Fruit fly (Drosophila melanogaster) whole organism, prepupa: ENCODE data around the gene CG14803.

Experiments used
- CG10631 ChIP-seq: fragments of 200-800 bp; sonication (Bioruptor generic); optimal IDR thresholded peaks from 2 replicates; lab custom pipeline; 2016; ENCODE audit warnings: missing biosample characterization, missing genetic modification characterization
- CG11294 ChIP-seq: fragments of 200-800 bp; sonication (Bioruptor generic); IDR thresholded peaks from 2 replicates; pipeline ENCODE4 v1.3.6; 2022; ENCODE audit warnings: missing biosample characterization, missing genetic modification characterization
- CG11902 ChIP-seq: fragments of 200-800 bp; sonication (Bioruptor generic); optimal IDR thresholded peaks from 3 replicates; lab custom pipeline; 2016; ENCODE audit warnings: missing biosample characterization, missing genetic modification characterization
- CG15336 ChIP-seq: fragments of 200-800 bp; sonication (Bioruptor generic); IDR thresholded peaks from 2 replicates; pipeline ENCODE4 v1.3.6; 2022; ENCODE audit warnings: missing biosample characterization, missing genetic modification characterization
- CG1621 ChIP-seq: fragments of 200-800 bp; sonication (Bioruptor generic); optimal IDR thresholded peaks from 3 replicates; lab custom pipeline; 2018; ENCODE audit warnings: missing biosample characterization, mild to moderate bottlenecking, missing genetic modification characterization
- CG3032 ChIP-seq: fragments of 200-800 bp; optimal IDR thresholded peaks from 2 replicates; lab custom pipeline; 2019; ENCODE audit warnings: missing biosample characterization, mild to moderate bottlenecking, missing genetic modification characterization, moderate library complexity
- CG31627 ChIP-seq: fragments of 200-800 bp; sonication (Bioruptor generic); optimal IDR thresholded peaks from 3 replicates; lab custom pipeline; 2016; ENCODE audit warnings: missing biosample characterization, missing genetic modification characterization
- CG32006 ChIP-seq: fragments of 200-800 bp; sonication (Bioruptor generic); optimal IDR thresholded peaks from 3 replicates; lab custom pipeline; 2017; ENCODE audit warnings: missing biosample characterization, mild to moderate bottlenecking, missing genetic modification characterization
- CG3919 ChIP-seq: fragments of 200-800 bp; sonication (Bioruptor generic); optimal IDR thresholded peaks from 3 replicates; lab custom pipeline; 2016; ENCODE audit warnings: missing biosample characterization, missing genetic modification characterization
- CG4318 ChIP-seq: fragments of 200-800 bp; sonication (Bioruptor generic); optimal IDR thresholded peaks from 3 replicates; lab custom pipeline; 2017; ENCODE audit warnings: missing biosample characterization, mild to moderate bottlenecking, missing genetic modification characterization
- CG6792 ChIP-seq: fragments of 200-800 bp; sonication (Bioruptor generic); optimal IDR thresholded peaks from 3 replicates; lab custom pipeline; 2016; ENCODE audit warnings: missing biosample characterization, missing genetic modification characterization
- CG6854 ChIP-seq: fragments of 200-800 bp; sonication (Bioruptor generic); optimal IDR thresholded peaks from 2 replicates; lab custom pipeline; 2017; ENCODE audit warnings: missing biosample characterization, mild to moderate bottlenecking, missing genetic modification characterization
- CG8119 ChIP-seq: fragments of 200-800 bp; sonication (Bioruptor generic); IDR thresholded peaks from 3 replicates; pipeline ENCODE4 v1.3.6; 2022; ENCODE audit warnings: missing biosample characterization, missing genetic modification characterization
- CG8319 ChIP-seq: fragments of 200-800 bp; sonication (Bioruptor generic); optimal IDR thresholded peaks from 3 replicates; lab custom pipeline; 2016; ENCODE audit warnings: missing biosample characterization, missing genetic modification characterization
- CG8632 ChIP-seq: fragments of 200-800 bp; sonication (Bioruptor generic); optimal IDR thresholded peaks from 3 replicates; lab custom pipeline; 2016; ENCODE audit warnings: missing biosample characterization, missing genetic modification characterization
- Eip75B ChIP-seq: fragments of 200-800 bp; sonication (Bioruptor generic); optimal IDR thresholded peaks from 3 replicates; lab custom pipeline; 2016; ENCODE audit warnings: missing biosample characterization, missing genetic modification characterization
- Eip93F ChIP-seq: fragments of 200-800 bp; sonication (Bioruptor generic); optimal IDR thresholded peaks from 2 replicates; lab custom pipeline; 2016; ENCODE audit warnings: missing biosample characterization, mild to moderate bottlenecking, missing genetic modification characterization
- Ets21C ChIP-seq: fragments of 200-800 bp; sonication (Bioruptor generic); optimal IDR thresholded peaks from 3 replicates; lab custom pipeline; 2016; ENCODE audit warnings: missing biosample characterization, missing genetic modification characterization
- Ets96B ChIP-seq: fragments of 200-800 bp; optimal IDR thresholded peaks from 2 replicates; lab custom pipeline; 2019; ENCODE audit warnings: missing biosample characterization, mild to moderate bottlenecking, missing genetic modification characterization, moderate library complexity
- Gug ChIP-seq: fragments of 200-800 bp; sonication (Bioruptor generic); IDR thresholded peaks from 2 replicates; pipeline ENCODE4 v1.3.6; 2022; ENCODE audit warnings: missing biosample characterization, missing genetic modification characterization
- Hr38 ChIP-seq: sonication (Bioruptor generic); optimal IDR thresholded peaks from 2 replicates; lab custom pipeline; 2016; ENCODE audit warnings: missing biosample characterization, missing genetic modification characterization
- Hr39 ChIP-seq: fragments of 200-800 bp; sonication (Bioruptor generic); optimal IDR thresholded peaks from 2 replicates; lab custom pipeline; 2016; ENCODE audit warnings: missing biosample characterization, missing genetic modification characterization
- Hr4 ChIP-seq: fragments of 200-800 bp; sonication (Bioruptor generic); optimal IDR thresholded peaks from 3 replicates; lab custom pipeline; 2016; ENCODE audit warnings: missing biosample characterization, missing genetic modification characterization
- Lpt ChIP-seq: fragments of 200-800 bp; sonication (Bioruptor generic); optimal IDR thresholded peaks from 3 replicates; lab custom pipeline; 2016; ENCODE audit warnings: missing biosample characterization, missing genetic modification characterization
- Met ChIP-seq: fragments of 200-800 bp; sonication (Bioruptor generic); optimal IDR thresholded peaks from 3 replicates; lab custom pipeline; 2016; ENCODE audit warnings: missing biosample characterization, missing genetic modification characterization
- OdsH ChIP-seq: fragments of 200-800 bp; sonication (Bioruptor generic); optimal IDR thresholded peaks from 3 replicates; lab custom pipeline; 2016; ENCODE audit warnings: missing biosample characterization, missing genetic modification characterization
- Sox102F ChIP-seq: fragments of 200-800 bp; sonication (Bioruptor generic); optimal IDR thresholded peaks from 2 replicates; lab custom pipeline; 2016; ENCODE audit warnings: missing biosample characterization, mild to moderate bottlenecking, missing genetic modification characterization
- Sox15 ChIP-seq: fragments of 200-800 bp; sonication (Bioruptor generic); optimal IDR thresholded peaks from 3 replicates; lab custom pipeline; 2016; ENCODE audit warnings: missing biosample characterization, missing genetic modification characterization
- achi ChIP-seq: fragments of 200-800 bp; sonication (Bioruptor generic); optimal IDR thresholded peaks from 3 replicates; lab custom pipeline; 2016; ENCODE audit warnings: missing biosample characterization, missing genetic modification characterization
- acj6 ChIP-seq: fragments of 200-800 bp; sonication (Bioruptor generic); optimal IDR thresholded peaks from 3 replicates; lab custom pipeline; 2016; ENCODE audit warnings: missing biosample characterization, missing genetic modification characterization
- cyc ChIP-seq: fragments of 200-800 bp; sonication (Bioruptor generic); optimal IDR thresholded peaks from 3 replicates; lab custom pipeline; 2016; ENCODE audit warnings: missing biosample characterization, missing genetic modification characterization
- dsx ChIP-seq: fragments of 200-800 bp; optimal IDR thresholded peaks from 3 replicates; lab custom pipeline; 2019; ENCODE audit warnings: missing biosample characterization, mild to moderate bottlenecking, missing genetic modification characterization, moderate library complexity; ENCODE audit not compliant: poor library complexity, severe bottlenecking
- eg ChIP-seq: fragments of 200-800 bp; sonication (Bioruptor generic); IDR thresholded peaks from 3 replicates; pipeline ENCODE4 v1.3.6; 2022; ENCODE audit warnings: missing biosample characterization, missing genetic modification characterization
- esn ChIP-seq: fragments of 200-800 bp; sonication (Bioruptor generic); optimal IDR thresholded peaks from 2 replicates; lab custom pipeline; 2016; ENCODE audit warnings: missing biosample characterization, mild to moderate bottlenecking, missing genetic modification characterization, moderate library complexity
- fd59A ChIP-seq: fragments of 200-800 bp; sonication (Bioruptor generic); optimal IDR thresholded peaks from 2 replicates; lab custom pipeline; 2017; ENCODE audit warnings: missing biosample characterization, mild to moderate bottlenecking, missing genetic modification characterization, missing genetic modification reagents
- fd85E ChIP-seq: fragments of 200-800 bp; sonication (Bioruptor generic); optimal IDR thresholded peaks from 3 replicates; lab custom pipeline; 2016; ENCODE audit warnings: missing biosample characterization, missing genetic modification characterization
- fkh ChIP-seq: fragments of 200-800 bp; sonication (Bioruptor generic); optimal IDR thresholded peaks from 3 replicates; lab custom pipeline; 2017; ENCODE audit warnings: missing biosample characterization, mild to moderate bottlenecking, missing genetic modification characterization, moderate library complexity
- lz ChIP-seq: fragments of 200-800 bp; sonication (Bioruptor generic); optimal IDR thresholded peaks from 3 replicates; lab custom pipeline; 2016; ENCODE audit warnings: missing biosample characterization, missing genetic modification characterization
- pdm3 ChIP-seq: fragments of 200-800 bp; sonication (Bioruptor generic); optimal IDR thresholded peaks from 3 replicates; lab custom pipeline; 2016; ENCODE audit warnings: missing biosample characterization, missing genetic modification characterization
- spab ChIP-seq: fragments of 200-800 bp; sonication (Bioruptor generic); optimal IDR thresholded peaks from 2 replicates; lab custom pipeline; 2017; ENCODE audit warnings: missing biosample characterization, mild to moderate bottlenecking, missing genetic modification characterization, missing genetic modification reagents
- ss ChIP-seq, 2 experiments: fragments of 200-800 bp; sonication (Bioruptor generic); optimal IDR thresholded peaks; 2 replicates in 1 of 2; 3 replicates in 1 of 2; lab custom pipeline; 2017 to 2018; ENCODE audit warnings: mild to moderate bottlenecking in 2 of 2, missing biosample characterization in 2 of 2, missing genetic modification characterization in 2 of 2, moderate library complexity in 1 of 2
- svp ChIP-seq: fragments of 200-800 bp; sonication (Bioruptor generic); peaks from one replicate; lab custom pipeline; 2016; ENCODE audit warnings: missing biosample characterization, missing genetic modification characterization
- topi ChIP-seq: fragments of 200-800 bp; sonication (Bioruptor generic); optimal IDR thresholded peaks from 3 replicates; lab custom pipeline; 2016; ENCODE audit warnings: missing biosample characterization, missing genetic modification characterization
- vri ChIP-seq: fragments of 200-800 bp; sonication (Bioruptor generic); optimal IDR thresholded peaks from 3 replicates; lab custom pipeline; 2016; ENCODE audit warnings: missing biosample characterization, mild to moderate bottlenecking, missing genetic modification characterization

Gene CG14803

DNA sequence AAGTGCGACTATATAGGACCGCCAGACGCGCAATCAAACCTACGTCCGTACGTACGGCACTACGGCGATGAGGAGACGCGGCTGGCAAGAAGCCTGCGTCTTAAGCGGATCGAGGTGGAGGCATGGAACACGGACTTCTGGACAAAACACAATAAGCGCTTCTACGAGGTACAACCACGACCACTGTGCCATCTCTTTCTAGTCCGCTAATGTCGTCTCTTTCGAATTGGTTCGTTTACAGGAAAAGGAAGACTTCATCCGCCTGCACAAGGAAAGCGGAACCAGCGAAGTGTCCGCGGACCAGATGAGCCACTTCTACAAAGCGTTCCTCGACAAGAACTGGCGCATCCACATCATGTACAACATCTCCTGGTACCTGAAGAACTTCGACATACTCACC is 12.1 kb downstream of the CG14803 start:
- TF ChIP-seq CG8319 (GFP tag; lab: Kevin White, UChicago) (no peak), dsx (GFP tag; lab: Kevin White, UChicago) (no peak), CG8119 (GFP tag; lab: Robert Waterston, UW) (no peak), fd59A (no peak), Eip75B (no peak), Hr39 (GFP tag; lab: Kevin White, UChicago) (no peak), CG6792 (GFP tag; lab: Kevin White, UChicago) (no peak), Ets21C (no peak), Met (GFP tag; lab: Kevin White, UChicago) (no peak)

DNA sequence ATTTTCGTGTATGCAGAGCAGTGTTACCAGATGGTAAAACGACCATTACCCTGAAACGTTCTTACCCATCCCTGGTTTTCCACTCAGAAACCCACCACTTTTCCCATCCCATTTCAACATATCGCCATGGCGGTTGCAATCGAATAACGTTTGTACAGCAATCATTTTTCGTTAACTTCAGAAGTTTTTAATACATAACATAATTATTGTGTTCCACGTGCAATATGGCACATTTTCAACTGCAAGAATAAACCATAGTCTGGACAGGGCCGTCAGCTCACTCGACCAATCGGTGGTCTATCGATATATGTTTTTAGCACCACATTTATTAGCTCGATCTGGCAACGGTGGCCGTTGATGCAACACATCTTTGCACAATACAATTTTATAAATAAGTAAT is 21.3 kb downstream of the CG14803 start, which contains the start of the genes trr and mRpL16:
trr (minus strand) TSS at position 25 of the 400 bp plus-strand sequence.
mRpL16 (plus strand) TSS at position 331 of the 400 bp plus-strand sequence.
- peak; percentile 36 for TF ChIP-seq CG31627 (GFP tag; lab: Kevin White, UChicago)
- TF ChIP-seq CG11294 (GFP tag; lab: Robert Waterston, UW), result no peak
- TF ChIP-seq CG4318, result no peak
- TF ChIP-seq lz (GFP tag; lab: Kevin White, UChicago), result peak; percentile 44
- TF ChIP-seq CG1621 (tag; lab: Kevin White, UChicago), result no peak
- no peak for TF ChIP-seq CG10631 (GFP tag; lab: Kevin White, UChicago)
- peak; percentile 44 for TF ChIP-seq esn (GFP tag; lab: Kevin White, UChicago)
- peak; percentile 54 for TF ChIP-seq CG3032 (tag; lab: Kevin White, UChicago)
- TF ChIP-seq svp (GFP tag; lab: Kevin White, UChicago), result no peak
- peak; percentile 39; the same call in 1 of the 3 replicates for TF ChIP-seq eg (GFP tag; lab: Robert Waterston, UW)

DNA sequence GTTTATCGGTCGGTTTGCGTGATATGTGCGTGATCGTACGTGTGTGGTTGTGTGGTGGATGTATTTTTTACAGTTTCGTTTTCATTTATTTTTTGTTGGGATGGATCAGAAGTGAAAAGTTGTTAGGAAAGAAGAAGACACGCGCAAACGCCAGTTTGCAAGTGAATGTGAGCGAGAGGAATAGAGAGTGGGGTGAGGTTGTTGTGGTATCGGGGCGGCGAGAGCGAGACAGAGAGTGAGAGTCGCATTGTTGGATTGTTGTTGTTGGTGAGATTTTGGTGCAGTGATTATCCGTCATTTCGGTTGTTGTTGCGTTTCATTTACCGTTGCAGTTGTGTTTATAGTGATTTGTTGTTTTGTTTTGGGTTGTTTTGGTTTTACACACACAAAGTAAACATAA is 24.9 kb downstream of the CG14803 start:
- no peak for TF ChIP-seq svp (GFP tag; lab: Kevin White, UChicago)
- no peak for TF ChIP-seq acj6 (GFP tag; lab: Kevin White, UChicago)
- no peak for TF ChIP-seq CG6792 (GFP tag; lab: Kevin White, UChicago)
- TF ChIP-seq achi (GFP tag; lab: Kevin White, UChicago), result no peak
- no peak for TF ChIP-seq CG10631 (GFP tag; lab: Kevin White, UChicago)
- TF ChIP-seq CG3919 (GFP tag; lab: Kevin White, UChicago), result no peak
- no peak for TF ChIP-seq CG8119 (GFP tag; lab: Robert Waterston, UW)
- no peak for TF ChIP-seq Ets96B (tag; lab: Kevin White, UChicago)
- no peak for TF ChIP-seq CG8319 (GFP tag; lab: Kevin White, UChicago)
- TF ChIP-seq esn (GFP tag; lab: Kevin White, UChicago), result no peak
- TF ChIP-seq CG32006 (GFP tag; lab: Kevin White, UChicago), result no peak
- no peak for TF ChIP-seq Sox15 (GFP tag; lab: Kevin White, UChicago)
- TF ChIP-seq spab (GFP tag; lab: Kevin White, UChicago), result no peak
- TF ChIP-seq Eip75B, result no peak
- no peak for TF ChIP-seq CG4318
- no peak for TF ChIP-seq eg (GFP tag; lab: Robert Waterston, UW)
- no peak for TF ChIP-seq cyc (GFP tag; lab: Kevin White, UChicago)
- TF ChIP-seq Gug (GFP tag; lab: Robert Waterston, UW), result no peak
- TF ChIP-seq, all 60 proteins: peak for 0

DNA sequence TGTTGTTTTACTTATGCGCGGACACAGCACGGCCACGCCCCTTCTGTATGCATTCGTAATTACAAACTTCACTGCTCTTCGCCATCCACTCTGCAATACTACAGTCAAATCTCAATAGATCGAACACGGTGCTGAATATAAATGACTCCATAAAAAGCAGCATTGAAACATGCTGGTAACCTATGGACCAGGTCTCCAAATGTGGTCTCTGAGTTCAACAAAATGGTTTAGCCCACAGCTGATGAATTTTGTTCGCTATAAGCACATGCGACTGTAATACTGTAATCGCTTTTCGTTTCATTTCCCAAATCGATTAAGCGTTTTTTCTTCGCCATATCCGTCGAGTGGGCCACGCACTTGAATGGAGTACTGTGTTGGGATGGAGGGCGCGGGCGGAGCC is 28.7 kb downstream of the CG14803 start:
- TF ChIP-seq fd59A (peak; percentile 34), CG11294 (GFP tag; lab: Robert Waterston, UW) (peak; percentile 21; the same call in 1 of the 2 replicates), Gug (GFP tag; lab: Robert Waterston, UW) (peak; percentile 59), OdsH (GFP tag; lab: Kevin White, UChicago) (no peak), fd85E (GFP tag; lab: Kevin White, UChicago) (no peak), topi (GFP tag; lab: Kevin White, UChicago) (peak; percentile 66), CG31627 (GFP tag; lab: Kevin White, UChicago) (peak; percentile 69), Eip75B (no peak), ss (GFP tag; optimal IDR thresholded peaks at IDR 0.05; lab: Kevin White, UChicago) (peak in 1 of 2 experiments; percentile 38), CG15336 (peak; percentile 50), cyc (GFP tag; lab: Kevin White, UChicago) (peak; percentile 71), fkh (no peak), Met (GFP tag; lab: Kevin White, UChicago) (no peak), CG6854 (no peak), Hr4 (GFP tag; lab: Kevin White, UChicago) (no peak), pdm3 (no peak), CG4318 (no peak), CG11902 (GFP tag; lab: Kevin White, UChicago) (no peak), vri (GFP tag; lab: Kevin White, UChicago) (no peak), svp (GFP tag; lab: Kevin White, UChicago) (peak; percentile 74), CG8632 (GFP tag; lab: Kevin White, UChicago) (no peak), Ets21C (no peak), CG3032 (tag; lab: Kevin White, UChicago) (peak; percentile 37), Hr38 (GFP tag; lab: Kevin White, UChicago) (no peak), Lpt (GFP tag; lab: Kevin White, UChicago) (peak; percentile 19), Sox102F (GFP tag; lab: Kevin White, UChicago) (no peak), Eip93F (GFP tag; lab: Kevin White, UChicago) (no peak)
